Worm (Caenorhabditis elegans) whole organism, early embryonic: ENCODE measurements around the gene H25P19.1.

Experiments
- F13C5.2 ChIP-seq: sonication (generic microtip); optimal IDR thresholded peaks from 2 replicates; lab custom pipeline; 2017; ENCODE audit warnings: mild to moderate bottlenecking, missing genetic modification characterization, inconsistent platforms, missing compliant biosample characterization
- aly-1 ChIP-seq: sonication (generic microtip); optimal IDR thresholded peaks from 2 replicates; lab custom pipeline; 2016; ENCODE audit warnings: missing genetic modification characterization, missing compliant biosample characterization
- ama-1 ChIP-seq: fragments of 150-350 bp; optimal IDR thresholded peaks from 2 replicates; lab custom pipeline; 2014
- ceh-13 ChIP-seq: fragments of 200-800 bp; sonication (Bioruptor generic); optimal IDR thresholded peaks from 2 replicates; lab custom pipeline; 2018; ENCODE audit warnings: mild to moderate bottlenecking, missing genetic modification characterization, missing compliant biosample characterization
- hmg-4 ChIP-seq: fragments of 200-800 bp; sonication (Bioruptor generic); optimal IDR thresholded peaks from 2 replicates; lab custom pipeline; 2018; ENCODE audit warnings: mild to moderate bottlenecking, missing genetic modification characterization, missing compliant biosample characterization
- sea-1 ChIP-seq: fragments of 200-800 bp; sonication (Bioruptor generic); conservative IDR thresholded peaks from 2 replicates; pipeline ENCODE4 v1.3.6; 2022; ENCODE audit warnings: missing genetic modification characterization, missing compliant biosample characterization
- tbx-11 ChIP-seq: fragments of 200-800 bp; sonication (Bioruptor generic); IDR thresholded peaks from 2 replicates; pipeline ENCODE4 v1.3.6; 2022; ENCODE audit warnings: missing genetic modification characterization, missing compliant biosample characterization

- TF ChIP-seq ceh-13 (GFP tag; lab: Kevin White, UChicago) (no peak), ama-1 (no peak), aly-1 (no peak), hmg-4 (GFP tag; lab: Kevin White, UChicago) (no peak), tbx-11 (GFP tag; lab: Robert Waterston, UW) (no peak), sea-1 (GFP tag; lab: Robert Waterston, UW) (no peak), F13C5.2 (tag; lab: Kevin White, UChicago) (no peak)
Measured at ce11 chrV:652940-653339, 34.5 kb upstream of the H25P19.1 start, which contains the start of gene srj-5.
